Fruit fly (Drosophila melanogaster): ENCODE measurements around the gene Snap24.
A peak's percentile ranks its signal among the peaks of the same experiment; 100 is the strongest.

Gene Snap24

dm6 chr3R:9777941-9778360 is 15.0 kb upstream of the Snap24 start, which contains the start of gene RpS29 (continued):
- peak; percentile 92 for TF ChIP-seq HmgD (GFP tag; optimal IDR thresholded peaks at IDR 0.05)
- TF ChIP-seq CG7928 (GFP tag; optimal IDR thresholded peaks at IDR 0.05), result peak; percentile 74
- TF ChIP-seq gfzf (GFP tag; optimal IDR thresholded peaks at IDR 0.05), result peak; percentile 54
- TF ChIP-seq ATbp (GFP tag; optimal IDR thresholded peaks at IDR 0.05), result peak; percentile 10
- peak; percentile 93 for TF ChIP-seq CHES-1-like (GFP tag; optimal IDR thresholded peaks at IDR 0.05)
- TF ChIP-seq sqz (GFP tag; optimal IDR thresholded peaks at IDR 0.05), result peak; percentile 75
- peak; percentile 81 for TF ChIP-seq mld (GFP tag; IDR thresholded peaks at IDR 0.05; ENCODE audit: partially characterized antibody)
- peak; percentile 58 for TF ChIP-seq CG10147 (GFP tag; optimal IDR thresholded peaks at IDR 0.05)
- TF ChIP-seq CG8359 (GFP tag; optimal IDR thresholded peaks at IDR 0.05; ENCODE audit: borderline replicate concordance), result no peak
- TF ChIP-seq tll (GFP tag; optimal IDR thresholded peaks at IDR 0.05), result no peak
- peak; percentile 73 for TF ChIP-seq CG6683 (GFP tag; optimal IDR thresholded peaks at IDR 0.05)
- TF ChIP-seq ranshi (GFP tag; IDR thresholded peaks at IDR 0.05), result peak; percentile 68
- TF ChIP-seq bigmax (GFP tag; optimal IDR thresholded peaks at IDR 0.05), result peak; percentile 99
- peak; percentile 92 for TF ChIP-seq inv (GFP tag; IDR thresholded peaks at IDR 0.05; ENCODE audit: partially characterized antibody)
- peak; percentile 70 for TF ChIP-seq nerfin-2 (GFP tag; IDR thresholded peaks at IDR 0.05; ENCODE audit: partially characterized antibody)
- no peak for TF ChIP-seq Gsc (GFP tag; IDR thresholded peaks at IDR 0.05)
- peak; percentile 73 for TF ChIP-seq Atf3 (GFP tag; optimal IDR thresholded peaks at IDR 0.05)
- TF ChIP-seq cato (GFP tag; optimal IDR thresholded peaks at IDR 0.05; ENCODE audit: borderline replicate concordance), result peak; percentile 38
- TF ChIP-seq bsh (GFP tag; optimal IDR thresholded peaks at IDR 0.05), result peak; percentile 46 to 49
- TF ChIP-seq Kr (GFP tag; optimal IDR thresholded peaks at IDR 0.05), result no peak
- TF ChIP-seq zen2 (GFP tag; IDR thresholded peaks at IDR 0.05; ENCODE audit: partially characterized antibody), result peak; percentile 93
- TF ChIP-seq Dek (tag; optimal IDR thresholded peaks at IDR 0.05), result peak; percentile 77
- TF ChIP-seq CG2129 (GFP tag; IDR thresholded peaks at IDR 0.05; ENCODE audit: partially characterized antibody), result peak; percentile 84
- no peak; the same call in 1 of the 2 replicates for TF ChIP-seq seq (GFP tag; IDR thresholded peaks at IDR 0.05)
- TF ChIP-seq Nf-YA (GFP tag; IDR thresholded peaks at IDR 0.05), result peak; percentile 59
- TF ChIP-seq chif (GFP tag; optimal IDR thresholded peaks at IDR 0.05), result peak; percentile 57 to 70
- peak; percentile 85 for TF ChIP-seq bcd (GFP tag; optimal IDR thresholded peaks at IDR 0.05)
- peak; percentile 100 for TF ChIP-seq E2f2 (GFP tag; IDR thresholded peaks at IDR 0.05)
- peak; percentile 84 for TF ChIP-seq fu2 (GFP tag; optimal IDR thresholded peaks at IDR 0.05)
- peak; percentile 83 for TF ChIP-seq p53 (GFP tag; optimal IDR thresholded peaks at IDR 0.05)
- peak; percentile 72 for TF ChIP-seq Atf6 (GFP tag; IDR thresholded peaks at IDR 0.05)
- TF ChIP-seq CG9727 (GFP tag; optimal IDR thresholded peaks at IDR 0.05), result peak; percentile 70
- peak; percentile 87 for TF ChIP-seq HLH54F (GFP tag; optimal IDR thresholded peaks at IDR 0.05)
- TF ChIP-seq CG4854 (GFP tag; optimal IDR thresholded peaks at IDR 0.05), result peak; percentile 57
- peak; percentile 47 for TF ChIP-seq CG30431 (GFP tag; optimal IDR thresholded peaks at IDR 0.05)
- peak; percentile 28; the same call in 1 of the 2 replicates for TF ChIP-seq CG6689 (GFP tag; IDR thresholded peaks at IDR 0.05)
- TF ChIP-seq sob (GFP tag; IDR thresholded peaks at IDR 0.05), result peak; percentile 93
- peak; percentile 99 for TF ChIP-seq Med (GFP tag)
- TF ChIP-seq Mad (GFP tag; optimal IDR thresholded peaks at IDR 0.05), result peak; percentile 85
- peak; percentile 88 for TF ChIP-seq jumu (GFP tag; optimal IDR thresholded peaks at IDR 0.05)
- no peak for TF ChIP-seq so (GFP tag; IDR thresholded peaks at IDR 0.05)
- TF ChIP-seq NFAT (GFP tag; IDR thresholded peaks at IDR 0.05), result peak; percentile 94
- TF ChIP-seq Adf1 (GFP tag; IDR thresholded peaks at IDR 0.05), result peak; percentile 74
- peak; percentile 48 for TF ChIP-seq CG3407 (GFP tag; optimal IDR thresholded peaks at IDR 0.05)
- peak; percentile 48 for TF ChIP-seq cwo (GFP tag; optimal IDR thresholded peaks at IDR 0.05)
- TF ChIP-seq phol (tag; optimal IDR thresholded peaks at IDR 0.05), result peak; percentile 82
- TF ChIP-seq CG10462 (GFP tag; optimal IDR thresholded peaks at IDR 0.05), result no peak
- TF ChIP-seq sc (optimal IDR thresholded peaks at IDR 0.05), result no peak
- TF ChIP-seq sc (GFP tag; optimal IDR thresholded peaks at IDR 0.05), result no peak
- TF ChIP-seq repo (GFP tag; optimal IDR thresholded peaks at IDR 0.05), result peak; percentile 71

All from whole organism, embryonic.